Worm (Caenorhabditis elegans) whole organism, late embryonic: Measurements from ENCODE around the gene F07H5.10.

Source experiments
- C38D4.7 ChIP-seq: fragments of 200-800 bp; sonication (Bioruptor generic); optimal IDR thresholded peaks from 2 replicates; lab custom pipeline; 2018; ENCODE audit warnings: mild to moderate bottlenecking, missing genetic modification characterization, moderate library complexity, missing compliant biosample characterization
- K02D7.2 ChIP-seq: sonication (generic microtip); optimal IDR thresholded peaks from 2 replicates; lab custom pipeline; 2017; ENCODE audit warnings: mild to moderate bottlenecking, missing genetic modification characterization, missing compliant biosample characterization
- K09A11.1 ChIP-seq: sonication (generic microtip); optimal IDR thresholded peaks from 2 replicates; lab custom pipeline; 2017; ENCODE audit warnings: antibody characterized with exemption, mild to moderate bottlenecking, missing genetic modification characterization, missing compliant biosample characterization; ENCODE audit not compliant: insufficient read depth
- Y22D7AL.16 ChIP-seq: sonication (generic microtip); optimal IDR thresholded peaks from 2 replicates; lab custom pipeline; 2016; ENCODE audit warnings: missing genetic modification characterization, missing compliant biosample characterization
- ahr-1 ChIP-seq: sonication (generic microtip); optimal IDR thresholded peaks from 2 replicates; lab custom pipeline; 2016; ENCODE audit warnings: missing genetic modification characterization, missing compliant biosample characterization
- ama-1 ChIP-seq: fragments of 150-350 bp; optimal IDR thresholded peaks from 2 replicates; lab custom pipeline; 2014
- ceh-18 ChIP-seq: sonication (generic microtip); optimal IDR thresholded peaks from 2 replicates; lab custom pipeline; 2016; ENCODE audit warnings: missing genetic modification characterization, missing compliant biosample characterization
- ceh-19 ChIP-seq: fragments of 200-800 bp; sonication (Bioruptor generic); optimal IDR thresholded peaks from 2 replicates; lab custom pipeline; 2018; ENCODE audit warnings: mild to moderate bottlenecking, missing genetic modification characterization, missing compliant biosample characterization
- ceh-31 ChIP-seq: sonication (generic microtip); optimal IDR thresholded peaks from 2 replicates; lab custom pipeline; 2016; ENCODE audit warnings: missing genetic modification characterization, missing compliant biosample characterization
- ceh-45 ChIP-seq: fragments of 200-800 bp; sonication (Bioruptor generic); IDR thresholded peaks from 2 replicates; pipeline ENCODE4 v1.3.6; 2022; ENCODE audit warnings: missing genetic modification reagents, missing genetic modification characterization, missing compliant biosample characterization
- ceh-9 ChIP-seq: sonication (generic microtip); optimal IDR thresholded peaks from 2 replicates; lab custom pipeline; 2016; ENCODE audit warnings: mild to moderate bottlenecking, missing genetic modification characterization, inconsistent platforms, missing compliant biosample characterization
- che-1 ChIP-seq: sonication (generic microtip); optimal IDR thresholded peaks from 2 replicates; lab custom pipeline; 2016; ENCODE audit warnings: mild to moderate bottlenecking, missing genetic modification characterization, missing compliant biosample characterization
- dve-1 ChIP-seq: sonication (generic microtip); optimal IDR thresholded peaks from 2 replicates; lab custom pipeline; 2017; ENCODE audit warnings: antibody characterized with exemption, mild to moderate bottlenecking, missing genetic modification characterization, missing compliant biosample characterization
- elt-2 ChIP-seq: sonication (generic microtip); optimal IDR thresholded peaks from 2 replicates; lab custom pipeline; 2016; ENCODE audit warnings: missing genetic modification reagents, missing genetic modification characterization, missing compliant biosample characterization
- elt-4 ChIP-seq: sonication (generic microtip); optimal IDR thresholded peaks from 2 replicates; lab custom pipeline; 2016; ENCODE audit warnings: missing genetic modification characterization, missing compliant biosample characterization
- fkh-6 ChIP-seq: sonication (generic microtip); optimal IDR thresholded peaks from 2 replicates; lab custom pipeline; 2016; ENCODE audit warnings: missing genetic modification characterization, missing compliant biosample characterization
- hlh-15 ChIP-seq: sonication (generic microtip); optimal IDR thresholded peaks from 2 replicates; lab custom pipeline; 2016; ENCODE audit warnings: missing genetic modification characterization, missing compliant biosample characterization
- lin-11 ChIP-seq: fragments of 200-800 bp; sonication (Bioruptor generic); optimal IDR thresholded peaks from 2 replicates; lab custom pipeline; 2018; ENCODE audit warnings: mild to moderate bottlenecking, missing genetic modification characterization, missing compliant biosample characterization
- madf-2 ChIP-seq: sonication (generic microtip); optimal IDR thresholded peaks from 2 replicates; lab custom pipeline; 2017; ENCODE audit warnings: missing genetic modification characterization, missing compliant biosample characterization
- mec-3 ChIP-seq: sonication (generic microtip); optimal IDR thresholded peaks from 2 replicates; lab custom pipeline; 2016; ENCODE audit warnings: borderline replicate concordance, missing genetic modification characterization, missing compliant biosample characterization
- nfya-1 ChIP-seq: sonication (generic microtip); optimal IDR thresholded peaks from 2 replicates; lab custom pipeline; 2017; ENCODE audit warnings: missing genetic modification characterization, mild to moderate bottlenecking, missing compliant biosample characterization, antibody characterized with exemption, moderate library complexity
- nhr-11 ChIP-seq: fragments of 150-350 bp; optimal IDR thresholded peaks from 2 replicates; lab custom pipeline; 2014; ENCODE audit warnings: missing biosample characterization, missing genetic modification characterization
- nhr-232 ChIP-seq: sonication (generic microtip); optimal IDR thresholded peaks from 2 replicates; lab custom pipeline; 2016; ENCODE audit warnings: missing genetic modification characterization, missing compliant biosample characterization
- npax-4 ChIP-seq: sonication (generic microtip); optimal IDR thresholded peaks from 2 replicates; lab custom pipeline; 2016; ENCODE audit warnings: missing genetic modification characterization, missing compliant biosample characterization
- odd-2 ChIP-seq: sonication (generic microtip); optimal IDR thresholded peaks from 2 replicates; lab custom pipeline; 2017; ENCODE audit warnings: antibody characterized with exemption, mild to moderate bottlenecking, missing genetic modification characterization, missing compliant biosample characterization
- pag-3 ChIP-seq: sonication (generic microtip); optimal IDR thresholded peaks from 2 replicates; lab custom pipeline; 2016; ENCODE audit warnings: missing compliant biosample characterization, missing genetic modification characterization, borderline replicate concordance
- pat-9 ChIP-seq: fragments of 200-800 bp; sonication (Bioruptor generic); optimal IDR thresholded peaks from 2 replicates; lab custom pipeline; 2018; ENCODE audit warnings: mild to moderate bottlenecking, missing genetic modification characterization, moderate library complexity, missing compliant biosample characterization
- pax-1 ChIP-seq: fragments of 150-350 bp; optimal IDR thresholded peaks from 2 replicates; lab custom pipeline; 2014; ENCODE audit warnings: missing biosample characterization, missing genetic modification characterization
- pqm-1 ChIP-seq: sonication (generic microtip); optimal IDR thresholded peaks from 2 replicates; lab custom pipeline; 2016; ENCODE audit warnings: missing genetic modification characterization, missing compliant biosample characterization
- pros-1 ChIP-seq: fragments of 150-350 bp; optimal IDR thresholded peaks from 2 replicates; lab custom pipeline; 2014; ENCODE audit warnings: missing biosample characterization, missing genetic modification reagents, missing genetic modification characterization
- ref-2 ChIP-seq: sonication (generic microtip); optimal IDR thresholded peaks from 2 replicates; lab custom pipeline; 2016; ENCODE audit warnings: missing genetic modification characterization, missing compliant biosample characterization
- rnt-1 ChIP-seq: sonication (generic microtip); optimal IDR thresholded peaks from 2 replicates; lab custom pipeline; 2016; ENCODE audit warnings: missing genetic modification characterization, missing compliant biosample characterization
- sox-2 ChIP-seq: fragments of 200-800 bp; sonication (Bioruptor generic); IDR thresholded peaks from 2 replicates; pipeline ENCODE4 v1.3.6; 2022; ENCODE audit warnings: missing genetic modification reagents, missing genetic modification characterization, missing compliant biosample characterization
- sox-4 ChIP-seq: sonication (generic microtip); optimal IDR thresholded peaks from 2 replicates; lab custom pipeline; 2017; ENCODE audit warnings: mild to moderate bottlenecking, missing genetic modification characterization, inconsistent platforms, missing compliant biosample characterization
- syd-9 ChIP-seq: sonication (generic microtip); optimal IDR thresholded peaks from 2 replicates; lab custom pipeline; 2016; ENCODE audit warnings: mild to moderate bottlenecking, missing genetic modification characterization, moderate library complexity, missing compliant biosample characterization
- tbx-2 ChIP-seq: sonication (generic microtip); optimal IDR thresholded peaks from 2 replicates; lab custom pipeline; 2016; ENCODE audit warnings: missing genetic modification characterization, missing compliant biosample characterization
- tbx-7 ChIP-seq: sonication (generic microtip); optimal IDR thresholded peaks from 2 replicates; lab custom pipeline; 2016; ENCODE audit warnings: missing genotype, missing genetic modification characterization, missing compliant biosample characterization
- unc-3 ChIP-seq, 2 experiments: fragments of 200-800 bp in 1 of 2; sonication (Bioruptor generic) in 1 of 2; sonication (generic microtip) in 1 of 2; conservative IDR thresholded peaks in 1 of 2; optimal IDR thresholded peaks in 1 of 2; 2 replicates each; pipeline versions ENCODE4 v1.3.6 to Lab custom; 2016 to 2022; ENCODE audit warnings: missing compliant biosample characterization in 2 of 2, missing genetic modification characterization in 2 of 2, missing genetic modification reagents in 1 of 2
- unc-42 ChIP-seq: sonication (generic microtip); optimal IDR thresholded peaks from 2 replicates; lab custom pipeline; 2016; ENCODE audit warnings: missing genotype, missing genetic modification characterization, missing compliant biosample characterization
- unc-55 ChIP-seq: sonication (generic microtip); optimal IDR thresholded peaks from 2 replicates; lab custom pipeline; 2017; ENCODE audit warnings: missing biosample characterization, missing genetic modification reagents, missing genetic modification characterization
- ztf-16 ChIP-seq: sonication (generic microtip); optimal IDR thresholded peaks from 2 replicates; lab custom pipeline; 2017; ENCODE audit warnings: missing genetic modification characterization, missing compliant biosample characterization

F07H5.10 gene

DNA sequence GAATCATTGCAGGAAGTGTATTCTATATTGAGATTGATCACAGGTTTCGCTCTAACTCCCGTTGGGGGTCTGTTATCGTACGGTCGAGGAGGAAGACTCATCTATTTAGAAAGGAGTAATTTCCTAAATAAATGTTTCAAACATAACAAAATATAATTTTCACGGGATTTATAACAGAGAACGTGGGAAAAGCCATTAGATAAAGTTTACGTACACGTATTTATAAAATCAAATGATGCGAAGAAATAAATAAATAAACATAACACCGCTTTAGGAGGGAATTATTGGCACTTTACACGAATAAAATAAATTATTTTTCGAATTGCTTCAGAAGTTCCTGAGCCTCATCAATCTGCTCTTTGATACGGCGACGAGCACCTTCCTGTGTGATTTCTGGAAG, at the start of gene F07H5.10:
Gene F07H5.10 (minus strand): TSS at position 101 of the 400 bp plus-strand sequence.
- TF ChIP-seq nfya-1 (tag; lab: Kevin White, UChicago) (no peak), ceh-9 (tag; lab: Kevin White, UChicago) (no peak), tbx-2 (tag; lab: Kevin White, UChicago) (no peak), ama-1 (lab: Kevin White, UChicago) (no peak), syd-9 (no peak), mec-3 (tag; lab: Kevin White, UChicago) (no peak), npax-4 (tag; lab: Kevin White, UChicago) (no peak), fkh-6 (tag; lab: Kevin White, UChicago) (no peak), ceh-31 (tag; lab: Kevin White, UChicago) (no peak), pqm-1 (tag; lab: Kevin White, UChicago) (no peak), unc-55 (GFP tag; lab: Kevin White, UChicago) (no peak), elt-4 (tag; lab: Kevin White, UChicago) (no peak), unc-42 (tag; lab: Kevin White, UChicago) (no peak), sox-4 (tag; lab: Kevin White, UChicago) (no peak)

DNA sequence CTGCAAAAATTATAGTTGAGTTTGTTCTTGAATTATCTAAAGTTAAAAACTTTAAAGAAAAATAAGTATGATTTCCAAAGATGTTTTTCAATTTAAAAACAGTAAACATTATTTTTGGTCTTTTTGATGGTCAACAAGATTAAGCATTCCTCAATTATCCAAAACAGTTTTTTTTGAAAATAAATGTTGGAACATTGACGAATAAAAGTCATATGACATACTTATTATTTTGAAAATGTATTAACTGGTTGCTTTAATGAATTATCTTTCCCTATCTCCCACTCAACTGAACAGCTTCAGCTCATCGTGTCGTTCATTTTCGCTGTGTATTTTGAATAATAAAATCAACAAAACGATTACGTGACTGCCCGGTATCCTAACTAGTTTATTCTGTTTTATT, 48.7 kb upstream of the F07H5.10 start:
- TF ChIP-seq C38D4.7 (GFP tag; lab: Kevin White, UChicago), result no peak
- no peak for TF ChIP-seq pax-1 (tag; lab: Kevin White, UChicago)
- no peak for TF ChIP-seq pros-1 (tag; lab: Kevin White, UChicago)
- TF ChIP-seq unc-3 (GFP tag; conservative IDR thresholded peaks at IDR 0.05; lab: Robert Waterston, UW), result no peak
- TF ChIP-seq unc-3 (tag; optimal IDR thresholded peaks at IDR 0.05; lab: Kevin White, UChicago), result no peak
- no peak for TF ChIP-seq sox-2 (GFP tag; lab: Robert Waterston, UW)
- TF ChIP-seq odd-2 (tag; lab: Kevin White, UChicago), result no peak
- no peak for TF ChIP-seq ceh-45 (GFP tag; lab: Robert Waterston, UW)
- TF ChIP-seq ceh-31 (tag; lab: Kevin White, UChicago), result no peak
- TF ChIP-seq K02D7.2 (tag; lab: Kevin White, UChicago), result no peak
- TF ChIP-seq ceh-9 (tag; lab: Kevin White, UChicago), result no peak

- no peak for TF ChIP-seq hlh-15 (tag; lab: Kevin White, UChicago)
- no peak for TF ChIP-seq ceh-45 (GFP tag; lab: Robert Waterston, UW)
- TF ChIP-seq pag-3, result no peak
- TF ChIP-seq madf-2 (tag; lab: Kevin White, UChicago), result no peak
- no peak for TF ChIP-seq C38D4.7 (GFP tag; lab: Kevin White, UChicago)
- no peak for TF ChIP-seq nhr-11 (tag; lab: Kevin White, UChicago)
- no peak for TF ChIP-seq che-1 (tag; lab: Kevin White, UChicago)
- no peak for TF ChIP-seq K02D7.2 (tag; lab: Kevin White, UChicago)
- no peak for TF ChIP-seq pat-9 (tag; lab: Kevin White, UChicago)
- TF ChIP-seq ceh-18, result no peak
- TF ChIP-seq pax-1 (tag; lab: Kevin White, UChicago), result no peak
- TF ChIP-seq elt-2 (tag; lab: Kevin White, UChicago), result no peak
- no peak for TF ChIP-seq ref-2 (tag; lab: Kevin White, UChicago)
- no peak for TF ChIP-seq ztf-16 (tag; lab: Kevin White, UChicago)
- no peak for TF ChIP-seq ceh-31 (tag; lab: Kevin White, UChicago)
- no peak for TF ChIP-seq Y22D7AL.16 (tag; lab: Kevin White, UChicago)
Observed at ce11 chrII:8856524-8856923, 48.1 kb upstream of the F07H5.10 start.

DNA sequence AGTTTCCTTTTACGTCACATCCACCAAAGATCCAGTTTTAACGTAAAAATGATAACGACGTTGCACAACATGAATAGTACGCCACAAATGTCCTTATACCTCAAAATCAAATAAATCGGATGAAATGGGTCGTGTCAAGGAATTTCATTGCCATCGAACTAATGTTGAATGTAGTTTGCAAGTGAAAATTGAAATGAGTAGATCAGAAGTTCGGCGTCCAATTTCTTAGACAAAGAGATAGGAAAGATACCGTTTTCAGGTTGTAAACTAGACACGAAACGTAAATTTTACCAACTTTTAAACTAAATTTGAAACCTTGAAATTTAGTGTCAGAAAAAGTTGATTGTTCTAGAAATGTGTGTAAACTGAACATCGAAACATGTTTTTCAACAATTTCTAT, 46.5 kb upstream of the F07H5.10 start:
- TF ChIP-seq lin-11 (tag; lab: Kevin White, UChicago), result no peak
- TF ChIP-seq syd-9, result no peak
- no peak for TF ChIP-seq ahr-1 (tag; lab: Kevin White, UChicago)
- no peak for TF ChIP-seq K09A11.1 (tag; lab: Kevin White, UChicago)
- TF ChIP-seq nhr-232 (tag; lab: Kevin White, UChicago), result no peak
- no peak for TF ChIP-seq ceh-19 (GFP tag; lab: Kevin White, UChicago)
- no peak for TF ChIP-seq sox-2 (GFP tag; lab: Robert Waterston, UW)
- TF ChIP-seq unc-3 (GFP tag; conservative IDR thresholded peaks at IDR 0.05; lab: Robert Waterston, UW), result no peak
- no peak for TF ChIP-seq unc-3 (tag; optimal IDR thresholded peaks at IDR 0.05; lab: Kevin White, UChicago)
- TF ChIP-seq tbx-7, result no peak
- no peak for TF ChIP-seq nfya-1 (tag; lab: Kevin White, UChicago)
- TF ChIP-seq dve-1 (tag; lab: Kevin White, UChicago), result no peak
- no peak for TF ChIP-seq rnt-1 (tag; lab: Kevin White, UChicago)
- no peak for TF ChIP-seq che-1 (tag; lab: Kevin White, UChicago)
